Worm (Caenorhabditis elegans) whole organism, midembryonic: ENCODE results near the gene fbxb-34.

Experiments used
- T22C8.4 ChIP-seq: fragments of 200-800 bp; sonication (Bioruptor generic); IDR thresholded peaks from 2 replicates; pipeline ENCODE4 v1.3.6; 2022; ENCODE audit warnings: missing genetic modification characterization, missing compliant biosample characterization
- cog-1 ChIP-seq: sonication (generic microtip); optimal IDR thresholded peaks from 2 replicates; lab custom pipeline; 2016; ENCODE audit warnings: missing genetic modification characterization, missing compliant biosample characterization
- flt-1 ChIP-seq: fragments of 200-800 bp; sonication (Bioruptor generic); IDR thresholded peaks from 2 replicates; pipeline ENCODE4 v1.3.6; 2022; ENCODE audit warnings: missing genetic modification characterization, missing compliant biosample characterization
- klf-2 ChIP-seq: fragments of 200-800 bp; sonication (Bioruptor generic); conservative IDR thresholded peaks from 2 replicates; pipeline ENCODE4 v1.3.6; 2022; ENCODE audit warnings: missing genetic modification reagents, missing genetic modification characterization, missing compliant biosample characterization
- tab-1 ChIP-seq: fragments of 200-800 bp; sonication (Bioruptor generic); IDR thresholded peaks from 2 replicates; pipeline ENCODE4 v1.3.6; 2022; ENCODE audit warnings: missing genetic modification characterization, missing compliant biosample characterization
- ztf-29 ChIP-seq: fragments of 200-800 bp; sonication (Bioruptor generic); IDR thresholded peaks from 2 replicates; pipeline ENCODE4 v1.3.6; 2022; ENCODE audit warnings: missing genetic modification reagents, missing genetic modification characterization, missing compliant biosample characterization

ce11 chrII:622478-622877, 34.8 kb downstream of the fbxb-34 start:
- TF ChIP-seq tab-1 = no peak
- TF ChIP-seq cog-1 (tag; lab: Kevin White, UChicago) = no peak
- 0 out of 2 replicates have a peak, but pooled peaks have one; percentile 12 for TF ChIP-seq flt-1 (GFP tag; lab: Robert Waterston, UW)
- TF ChIP-seq klf-2 = no peak
- TF ChIP-seq T22C8.4 (GFP tag; lab: Robert Waterston, UW) = no peak
- TF ChIP-seq ztf-29 (GFP tag; lab: Robert Waterston, UW) = peak; percentile 37; the same call in 1 of the 2 replicates
